Worm (Caenorhabditis elegans) whole organism, L4/young adult: ENCODE results near the gene C40A11.6.
"Not testable (repeated sequence)": the region's sequence is repeated elsewhere in the genome, so short reads cannot be mapped to it uniquely, and the experiment has no call there.

Experiments used
- dao-5 ChIP-seq: sonication (generic microtip); optimal IDR thresholded peaks from 2 replicates; lab custom pipeline; 2016; ENCODE audit warnings: missing genotype, missing genetic modification characterization, moderate library complexity, missing compliant biosample characterization
- him-1 ChIP-seq: sonication (generic microtip); optimal IDR thresholded peaks from 2 replicates; lab custom pipeline; 2016; ENCODE audit warnings: missing genotype, missing genetic modification reagents, missing genetic modification characterization, missing compliant biosample characterization

ce11 chrII:2153708-2154107 lies 8.2 kb upstream of the C40A11.6 start, which contains the start of gene math-18:
- not testable (repeated sequence) for TF ChIP-seq dao-5 (tag; lab: Kevin White, UChicago); him-1
